Worm (Caenorhabditis elegans) whole organism, late embryonic: ENCODE measurements around the gene C16C8.19.
A peak's percentile ranks its signal among the peaks of the same experiment; 100 is the strongest.

Source experiments
- C08G9.2 ChIP-seq: sonication (generic microtip); optimal IDR thresholded peaks from 2 replicates; lab custom pipeline; 2016; ENCODE audit warnings: mild to moderate bottlenecking, missing genetic modification characterization, moderate library complexity, missing compliant biosample characterization
- C38D4.7 ChIP-seq: fragments of 200-800 bp; sonication (Bioruptor generic); optimal IDR thresholded peaks from 2 replicates; lab custom pipeline; 2018; ENCODE audit warnings: mild to moderate bottlenecking, missing genetic modification characterization, moderate library complexity, missing compliant biosample characterization
- F13H6.1 ChIP-seq: sonication (generic microtip); optimal IDR thresholded peaks from 2 replicates; lab custom pipeline; 2016; ENCODE audit warnings: missing genetic modification characterization, missing compliant biosample characterization
- K02D7.2 ChIP-seq: sonication (generic microtip); optimal IDR thresholded peaks from 2 replicates; lab custom pipeline; 2017; ENCODE audit warnings: mild to moderate bottlenecking, missing genetic modification characterization, missing compliant biosample characterization
- K09A11.1 ChIP-seq: sonication (generic microtip); optimal IDR thresholded peaks from 2 replicates; lab custom pipeline; 2017; ENCODE audit warnings: antibody characterized with exemption, mild to moderate bottlenecking, missing genetic modification characterization, missing compliant biosample characterization; ENCODE audit not compliant: insufficient read depth
- T23F11.4 ChIP-seq: fragments of 200-800 bp; sonication (Bioruptor generic); optimal IDR thresholded peaks from 2 replicates; lab custom pipeline; 2018; ENCODE audit warnings: mild to moderate bottlenecking, missing genetic modification characterization, missing compliant biosample characterization
- Y22D7AL.16 ChIP-seq: sonication (generic microtip); optimal IDR thresholded peaks from 2 replicates; lab custom pipeline; 2016; ENCODE audit warnings: missing genetic modification characterization, missing compliant biosample characterization
- ahr-1 ChIP-seq: sonication (generic microtip); optimal IDR thresholded peaks from 2 replicates; lab custom pipeline; 2016; ENCODE audit warnings: missing genetic modification characterization, missing compliant biosample characterization
- ama-1 ChIP-seq: fragments of 150-350 bp; optimal IDR thresholded peaks from 2 replicates; lab custom pipeline; 2014
- ceh-18 ChIP-seq: sonication (generic microtip); optimal IDR thresholded peaks from 2 replicates; lab custom pipeline; 2016; ENCODE audit warnings: missing genetic modification characterization, missing compliant biosample characterization
- ceh-19 ChIP-seq: fragments of 200-800 bp; sonication (Bioruptor generic); optimal IDR thresholded peaks from 2 replicates; lab custom pipeline; 2018; ENCODE audit warnings: mild to moderate bottlenecking, missing genetic modification characterization, missing compliant biosample characterization
- ceh-2 ChIP-seq: sonication (generic microtip); optimal IDR thresholded peaks from 2 replicates; lab custom pipeline; 2016; ENCODE audit warnings: missing genotype, missing genetic modification characterization, missing compliant biosample characterization
- ceh-22 ChIP-seq: sonication (generic microtip); optimal IDR thresholded peaks from 2 replicates; lab custom pipeline; 2017; ENCODE audit warnings: missing biosample characterization, missing genetic modification characterization
- ceh-24 ChIP-seq: sonication (generic microtip); optimal IDR thresholded peaks from 2 replicates; lab custom pipeline; 2016; ENCODE audit warnings: mild to moderate bottlenecking, missing genetic modification characterization, missing compliant biosample characterization
- ceh-34 ChIP-seq: sonication (generic microtip); optimal IDR thresholded peaks from 2 replicates; lab custom pipeline; 2016; ENCODE audit warnings: mild to moderate bottlenecking, missing genetic modification characterization, missing compliant biosample characterization
- ceh-45 ChIP-seq: fragments of 200-800 bp; sonication (Bioruptor generic); IDR thresholded peaks from 2 replicates; pipeline ENCODE4 v1.3.6; 2022; ENCODE audit warnings: missing genetic modification reagents, missing genetic modification characterization, missing compliant biosample characterization
- ceh-6 ChIP-seq: fragments of 200-800 bp; sonication (Bioruptor generic); optimal IDR thresholded peaks from 2 replicates; lab custom pipeline; 2018; ENCODE audit warnings: mild to moderate bottlenecking, missing genetic modification characterization, missing compliant biosample characterization
- ceh-9 ChIP-seq: sonication (generic microtip); optimal IDR thresholded peaks from 2 replicates; lab custom pipeline; 2016; ENCODE audit warnings: mild to moderate bottlenecking, missing genetic modification characterization, inconsistent platforms, missing compliant biosample characterization
- dmd-4 ChIP-seq: sonication (generic microtip); optimal IDR thresholded peaks from 2 replicates; lab custom pipeline; 2016; ENCODE audit warnings: borderline replicate concordance, missing genetic modification characterization, missing compliant biosample characterization
- eyg-1 ChIP-seq: sonication (generic microtip); optimal IDR thresholded peaks from 2 replicates; lab custom pipeline; 2016; ENCODE audit warnings: missing genotype, missing genetic modification characterization, missing compliant biosample characterization
- fkh-10 ChIP-seq: fragments of 150-350 bp; optimal IDR thresholded peaks from 2 replicates; lab custom pipeline; 2014; ENCODE audit warnings: missing biosample characterization, missing genetic modification reagents, missing genetic modification characterization
- fkh-6 ChIP-seq: sonication (generic microtip); optimal IDR thresholded peaks from 2 replicates; lab custom pipeline; 2016; ENCODE audit warnings: missing genetic modification characterization, missing compliant biosample characterization
- hlh-13 ChIP-seq: fragments of 200-800 bp; sonication (Bioruptor generic); optimal IDR thresholded peaks from 2 replicates; lab custom pipeline; 2018; ENCODE audit warnings: mild to moderate bottlenecking, missing genetic modification characterization, missing compliant biosample characterization
- hlh-30 ChIP-seq: sonication (generic microtip); optimal IDR thresholded peaks from 2 replicates; lab custom pipeline; 2017; ENCODE audit warnings: antibody characterized with exemption, missing genetic modification characterization, missing compliant biosample characterization; ENCODE audit not compliant: insufficient read depth
- hlh-6 ChIP-seq: sonication (generic microtip); optimal IDR thresholded peaks from 2 replicates; lab custom pipeline; 2016; ENCODE audit warnings: missing genotype, missing genetic modification characterization, missing compliant biosample characterization
- lin-11 ChIP-seq: fragments of 200-800 bp; sonication (Bioruptor generic); optimal IDR thresholded peaks from 2 replicates; lab custom pipeline; 2018; ENCODE audit warnings: mild to moderate bottlenecking, missing genetic modification characterization, missing compliant biosample characterization
- mec-3 ChIP-seq: sonication (generic microtip); optimal IDR thresholded peaks from 2 replicates; lab custom pipeline; 2016; ENCODE audit warnings: borderline replicate concordance, missing genetic modification characterization, missing compliant biosample characterization
- nhr-232 ChIP-seq: sonication (generic microtip); optimal IDR thresholded peaks from 2 replicates; lab custom pipeline; 2016; ENCODE audit warnings: missing genetic modification characterization, missing compliant biosample characterization
- odd-2 ChIP-seq: sonication (generic microtip); optimal IDR thresholded peaks from 2 replicates; lab custom pipeline; 2017; ENCODE audit warnings: antibody characterized with exemption, mild to moderate bottlenecking, missing genetic modification characterization, missing compliant biosample characterization
- pat-9 ChIP-seq: fragments of 200-800 bp; sonication (Bioruptor generic); optimal IDR thresholded peaks from 2 replicates; lab custom pipeline; 2018; ENCODE audit warnings: mild to moderate bottlenecking, missing genetic modification characterization, moderate library complexity, missing compliant biosample characterization
- pax-1 ChIP-seq: fragments of 150-350 bp; optimal IDR thresholded peaks from 2 replicates; lab custom pipeline; 2014; ENCODE audit warnings: missing biosample characterization, missing genetic modification characterization
- pha-2 ChIP-seq: sonication (generic microtip); optimal IDR thresholded peaks from 2 replicates; lab custom pipeline; 2017; ENCODE audit warnings: mild to moderate bottlenecking, missing genetic modification characterization, missing compliant biosample characterization
- pha-4 ChIP-seq: fragments of 150-350 bp; optimal IDR thresholded peaks from 2 replicates; lab custom pipeline; 2018; ENCODE audit warnings: missing biosample characterization, missing genetic modification reagents, missing genetic modification characterization
- pqm-1 ChIP-seq: sonication (generic microtip); optimal IDR thresholded peaks from 2 replicates; lab custom pipeline; 2016; ENCODE audit warnings: missing genetic modification characterization, missing compliant biosample characterization
- pros-1 ChIP-seq: fragments of 150-350 bp; optimal IDR thresholded peaks from 2 replicates; lab custom pipeline; 2014; ENCODE audit warnings: missing biosample characterization, missing genetic modification reagents, missing genetic modification characterization
- sdc-2 ChIP-seq: sonication (generic microtip); optimal IDR thresholded peaks from 2 replicates; lab custom pipeline; 2016; ENCODE audit warnings: missing genotype, missing genetic modification characterization, missing compliant biosample characterization
- sox-4 ChIP-seq: sonication (generic microtip); optimal IDR thresholded peaks from 2 replicates; lab custom pipeline; 2017; ENCODE audit warnings: mild to moderate bottlenecking, missing genetic modification characterization, inconsistent platforms, missing compliant biosample characterization
- unc-3 ChIP-seq, 2 experiments: fragments of 200-800 bp in 1 of 2; sonication (Bioruptor generic) in 1 of 2; sonication (generic microtip) in 1 of 2; conservative IDR thresholded peaks in 1 of 2; optimal IDR thresholded peaks in 1 of 2; 2 replicates each; pipeline versions ENCODE4 v1.3.6 to Lab custom; 2016 to 2022; ENCODE audit warnings: missing compliant biosample characterization in 2 of 2, missing genetic modification characterization in 2 of 2, missing genetic modification reagents in 1 of 2
- unc-42 ChIP-seq: sonication (generic microtip); optimal IDR thresholded peaks from 2 replicates; lab custom pipeline; 2016; ENCODE audit warnings: missing genotype, missing genetic modification characterization, missing compliant biosample characterization
- unc-55 ChIP-seq: sonication (generic microtip); optimal IDR thresholded peaks from 2 replicates; lab custom pipeline; 2017; ENCODE audit warnings: missing biosample characterization, missing genetic modification reagents, missing genetic modification characterization
- unc-86 ChIP-seq: sonication (generic microtip); optimal IDR thresholded peaks from 2 replicates; lab custom pipeline; 2016; ENCODE audit warnings: missing genetic modification characterization, missing compliant biosample characterization
- zip-5 ChIP-seq: sonication (generic microtip); optimal IDR thresholded peaks from 2 replicates; lab custom pipeline; 2016; ENCODE audit warnings: missing genetic modification characterization, missing compliant biosample characterization

C16C8.19 gene

DNA sequence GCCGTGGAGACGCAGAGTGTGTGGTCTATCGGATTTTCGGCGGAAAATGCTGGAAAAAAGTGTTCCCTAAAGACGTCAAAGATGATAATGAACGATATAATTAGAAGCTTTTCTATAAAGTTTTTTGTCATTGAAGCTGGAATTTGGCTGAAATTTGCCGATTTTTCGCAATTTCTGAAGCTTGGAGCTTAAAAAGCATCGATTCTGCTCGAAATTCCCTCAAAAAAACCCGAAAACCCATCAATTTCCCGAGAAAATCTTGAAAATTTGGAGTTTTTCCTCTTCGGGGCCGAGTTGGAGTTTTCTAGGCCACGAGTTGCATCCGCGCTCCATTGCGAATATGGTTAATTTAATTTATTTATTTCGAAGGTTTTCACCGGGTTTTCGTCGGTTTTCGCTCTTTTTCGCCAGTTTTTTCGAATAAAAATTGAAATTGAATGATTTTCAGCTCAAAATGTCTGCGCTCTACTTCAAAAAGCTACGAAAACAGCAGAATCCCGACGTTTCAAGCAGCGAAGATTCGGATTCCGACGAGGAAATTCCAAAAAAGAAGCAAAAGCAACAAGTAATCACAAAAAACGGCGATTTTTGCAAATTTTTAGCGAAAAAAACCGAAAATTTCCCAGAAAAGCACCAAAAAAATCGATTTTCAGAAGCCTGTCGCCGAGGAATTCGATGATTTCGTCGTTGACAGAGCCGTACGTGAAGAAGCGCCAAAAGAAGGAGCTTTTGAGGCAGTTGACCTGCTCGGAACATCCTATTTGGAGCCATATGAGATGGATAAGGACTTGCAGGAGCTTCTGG, 44.4 kb downstream of the C16C8.19 start, which contains the start of the genes col-71 and Y49F6B.2 (continued):
- no peak for TF ChIP-seq Y22D7AL.16
- no peak for TF ChIP-seq unc-55 (GFP tag; lab: Kevin White, UChicago)
- TF ChIP-seq pqm-1 (tag; lab: Kevin White, UChicago) = no peak
- no peak for TF ChIP-seq ceh-9
- no peak for TF ChIP-seq pat-9 (tag; lab: Kevin White, UChicago)
- TF ChIP-seq ceh-45 (GFP tag; lab: Robert Waterston, UW) = no peak
- TF ChIP-seq ceh-19 (GFP tag; lab: Kevin White, UChicago) = no peak
- TF ChIP-seq zip-5 = peak; percentile 83
- peak; percentile 44 for TF ChIP-seq pax-1 (tag; lab: Kevin White, UChicago)
- TF ChIP-seq unc-86 (tag; lab: Kevin White, UChicago) = peak; percentile 34
- peak; percentile 90 for TF ChIP-seq C08G9.2 (tag; lab: Kevin White, UChicago)
- TF ChIP-seq fkh-6 (tag; lab: Kevin White, UChicago) = no peak
- TF ChIP-seq pha-4 (tag; lab: Kevin White, UChicago) = no peak
- no peak for TF ChIP-seq hlh-6
- TF ChIP-seq unc-3 (GFP tag; conservative IDR thresholded peaks at IDR 0.05; lab: Robert Waterston, UW) = no peak
- TF ChIP-seq unc-3 (tag; optimal IDR thresholded peaks at IDR 0.05; lab: Kevin White, UChicago) = peak; percentile 31
- peak; percentile 100 for TF ChIP-seq unc-42 (tag; lab: Kevin White, UChicago)
- TF ChIP-seq hlh-13 = no peak
- TF ChIP-seq K02D7.2 (tag; lab: Kevin White, UChicago) = no peak
- TF ChIP-seq pha-2 (tag; lab: Kevin White, UChicago) = no peak
- TF ChIP-seq eyg-1 (tag; lab: Kevin White, UChicago) = no peak
- no peak for TF ChIP-seq C38D4.7
- no peak for TF ChIP-seq fkh-10 (GFP tag; lab: Kevin White, UChicago)
- no peak for TF ChIP-seq ceh-22 (tag; lab: Kevin White, UChicago)
- TF ChIP-seq T23F11.4 (GFP tag; lab: Kevin White, UChicago) = no peak
- TF ChIP-seq hlh-30 (tag; lab: Kevin White, UChicago) = no peak
- TF ChIP-seq ceh-18 (tag; lab: Kevin White, UChicago) = peak; percentile 55
- TF ChIP-seq pros-1 (tag; lab: Kevin White, UChicago) = no peak
- no peak for TF ChIP-seq ceh-24 (tag; lab: Kevin White, UChicago)
- TF ChIP-seq ceh-6 = no peak
- peak; percentile 51 for TF ChIP-seq F13H6.1 (tag; lab: Kevin White, UChicago)
- no peak for TF ChIP-seq dmd-4 (tag; lab: Kevin White, UChicago)
- peak; percentile 86 for TF ChIP-seq mec-3
- peak; percentile 24 for TF ChIP-seq ceh-34 (tag; lab: Kevin White, UChicago)
- TF ChIP-seq ceh-2 (tag; lab: Kevin White, UChicago) = peak; percentile 86
- no peak for TF ChIP-seq odd-2 (tag; lab: Kevin White, UChicago)

DNA sequence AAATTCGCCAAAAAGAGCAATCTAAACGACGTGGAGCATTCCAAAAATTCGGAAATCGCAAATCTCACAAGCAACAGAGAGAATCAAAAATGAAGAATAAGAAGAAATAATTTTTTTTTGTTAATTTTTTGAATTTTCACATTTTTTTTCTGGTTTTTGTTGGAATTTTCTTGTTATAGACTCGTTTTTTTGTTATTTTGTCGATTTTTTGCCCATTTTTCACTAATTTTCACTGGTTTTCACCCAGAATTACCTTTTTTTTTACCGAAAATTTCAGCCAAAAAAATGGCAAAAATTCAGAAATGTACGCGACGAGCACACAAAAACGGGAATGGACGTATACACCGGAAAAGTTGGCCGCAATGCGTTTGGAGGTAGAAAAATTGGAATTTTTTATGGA, 46.4 kb downstream of the C16C8.19 start, which contains the start of gene cyh-1:
Gene cyh-1, plus strand, starts transcription at position 301 of the 400 bp plus-strand sequence.
- TF ChIP-seq K09A11.1 (no peak), ceh-19 (GFP tag; lab: Kevin White, UChicago) (no peak), T23F11.4 (GFP tag; lab: Kevin White, UChicago) (no peak), sdc-2 (tag; lab: Kevin White, UChicago) (no peak), pat-9 (tag; lab: Kevin White, UChicago) (no peak), mec-3 (no peak), lin-11 (tag; lab: Kevin White, UChicago) (no peak), ama-1 (lab: Kevin White, UChicago) (no peak), fkh-6 (tag; lab: Kevin White, UChicago) (no peak), eyg-1 (tag; lab: Kevin White, UChicago) (no peak), sox-4 (tag; lab: Kevin White, UChicago) (no peak), ahr-1 (tag; lab: Kevin White, UChicago) (no peak), nhr-232 (no peak), Y22D7AL.16 (no peak)
- TF ChIP-seq, all 69 proteins: peak for 0
